Worm (Caenorhabditis elegans) whole organism, young adult: ENCODE results near the gene srx-74.

Experiments used
- B0261.1 ChIP-seq: sonication (generic microtip); optimal IDR thresholded peaks from 2 replicates; lab custom pipeline; 2016; ENCODE audit warnings: mild to moderate bottlenecking, missing genetic modification characterization, moderate library complexity, missing compliant biosample characterization
- B0336.3 ChIP-seq: fragments of 200-800 bp; sonication (Bioruptor generic); IDR thresholded peaks from 2 replicates; pipeline ENCODE4 v1.3.6; 2022; ENCODE audit warnings: missing genetic modification characterization, missing compliant biosample characterization
- C06A6.2 ChIP-seq: fragments of 200-800 bp; sonication (Bioruptor generic); conservative IDR thresholded peaks from 2 replicates; pipeline ENCODE4 v1.3.6; 2022; ENCODE audit warnings: missing genetic modification characterization, missing compliant biosample characterization
- D2030.7 ChIP-seq: fragments of 200-800 bp; sonication (Bioruptor generic); IDR thresholded peaks from 2 replicates; pipeline ENCODE4 v1.3.6; 2022; ENCODE audit warnings: missing genetic modification reagents, missing genetic modification characterization, missing compliant biosample characterization
- F23B12.7 ChIP-seq: sonication (generic microtip); optimal IDR thresholded peaks from 2 replicates; lab custom pipeline; 2017; ENCODE audit warnings: missing genetic modification characterization, mild to moderate bottlenecking, missing compliant biosample characterization, antibody characterized with exemption, moderate library complexity; ENCODE audit not compliant: insufficient read depth
- F39B2.1 ChIP-seq: fragments of 200-800 bp; sonication (Bioruptor generic); IDR thresholded peaks from 2 replicates; pipeline ENCODE4 v1.3.6; 2022; ENCODE audit warnings: missing genetic modification reagents, missing genetic modification characterization, missing compliant biosample characterization
- F57C9.4 ChIP-seq: sonication (generic microtip); optimal IDR thresholded peaks from 2 replicates; lab custom pipeline; 2017; ENCODE audit warnings: mild to moderate bottlenecking, missing genetic modification characterization, missing compliant biosample characterization
- Y53G8AR.9 ChIP-seq: fragments of 200-800 bp; sonication (Bioruptor generic); conservative IDR thresholded peaks from 2 replicates; pipeline ENCODE4 v1.3.6; 2022; ENCODE audit warnings: missing genetic modification reagents, missing genetic modification characterization, missing compliant biosample characterization
- Y56A3A.18 ChIP-seq: fragments of 200-800 bp; sonication (Bioruptor generic); IDR thresholded peaks from 2 replicates; pipeline ENCODE4 v1.3.6; 2022; ENCODE audit warnings: missing genetic modification reagents, missing genetic modification characterization, missing compliant biosample characterization
- Y79H2A.3 ChIP-seq: fragments of 200-800 bp; sonication (Bioruptor generic); conservative IDR thresholded peaks from 2 replicates; pipeline ENCODE4 v1.3.6; 2022; ENCODE audit warnings: missing genetic modification reagents, missing genetic modification characterization, missing compliant biosample characterization
- aptf-3 ChIP-seq: fragments of 200-800 bp; sonication (Bioruptor generic); IDR thresholded peaks from 2 replicates; pipeline ENCODE4 v1.3.6; 2022; ENCODE audit warnings: missing genetic modification characterization, missing compliant biosample characterization
- atf-7 ChIP-seq: sonication (generic microtip); optimal IDR thresholded peaks from 2 replicates; lab custom pipeline; 2017; ENCODE audit warnings: mild to moderate bottlenecking, missing genetic modification characterization, missing compliant biosample characterization
- bed-1 ChIP-seq: fragments of 200-800 bp; sonication (Bioruptor generic); IDR thresholded peaks from 2 replicates; pipeline ENCODE4 v1.3.6; 2022; ENCODE audit warnings: missing genetic modification reagents, missing genetic modification characterization, missing compliant biosample characterization
- cebp-1 ChIP-seq, 2 experiments: fragments of 200-800 bp in 1 of 2; sonication (Bioruptor generic) in 1 of 2; sonication (generic microtip) in 1 of 2; IDR thresholded peaks in 1 of 2; optimal IDR thresholded peaks in 1 of 2; 2 replicates each; pipeline versions ENCODE4 v1.3.6 to Lab custom; 2017 to 2022; ENCODE audit warnings: missing compliant biosample characterization in 2 of 2, missing genetic modification characterization in 2 of 2, mild to moderate bottlenecking in 1 of 2, missing genetic modification reagents in 1 of 2, moderate library complexity in 1 of 2
- chd-7 ChIP-seq: sonication (generic microtip); optimal IDR thresholded peaks from 2 replicates; lab custom pipeline; 2016; ENCODE audit warnings: mild to moderate bottlenecking, missing genetic modification characterization, moderate library complexity, missing compliant biosample characterization
- efl-1 ChIP-seq: fragments of 150-350 bp; optimal IDR thresholded peaks from 2 replicates; lab custom pipeline; 2014; ENCODE audit warnings: missing biosample characterization, missing genetic modification reagents, missing genetic modification characterization
- egl-18 ChIP-seq: fragments of 200-800 bp; sonication (Bioruptor generic); IDR thresholded peaks from 2 replicates; pipeline ENCODE4 v1.3.6; 2022; ENCODE audit warnings: missing genetic modification reagents, missing genetic modification characterization, missing compliant biosample characterization
- egl-44 ChIP-seq: fragments of 200-800 bp; sonication (Bioruptor generic); IDR thresholded peaks from 2 replicates; pipeline ENCODE4 v1.3.6; 2022; ENCODE audit warnings: missing genetic modification reagents, missing genetic modification characterization, missing compliant biosample characterization
- egrh-3 ChIP-seq: fragments of 200-800 bp; sonication (Bioruptor generic); IDR thresholded peaks from 2 replicates; pipeline ENCODE4 v1.3.6; 2022; ENCODE audit warnings: missing genetic modification reagents, missing genetic modification characterization, missing compliant biosample characterization
- ekl-4 ChIP-seq: fragments of 200-800 bp; sonication (Bioruptor generic); IDR thresholded peaks from 2 replicates; pipeline ENCODE4 v1.3.6; 2022; ENCODE audit warnings: missing genetic modification reagents, missing genetic modification characterization, missing compliant biosample characterization
- gei-17 ChIP-seq: fragments of 200-800 bp; sonication (Bioruptor generic); optimal IDR thresholded peaks from 2 replicates; lab custom pipeline; 2018; ENCODE audit warnings: mild to moderate bottlenecking, missing genetic modification characterization, missing compliant biosample characterization
- hmg-20 ChIP-seq: fragments of 200-800 bp; sonication (Bioruptor generic); IDR thresholded peaks from 2 replicates; pipeline ENCODE4 v1.3.6; 2022; ENCODE audit warnings: missing genetic modification reagents, missing genetic modification characterization, missing compliant biosample characterization
- hsf-1 ChIP-seq: fragments of 200-800 bp; sonication (Bioruptor generic); IDR thresholded peaks from 2 replicates; pipeline ENCODE4 v1.3.6; 2022; ENCODE audit warnings: missing genetic modification reagents, missing genetic modification characterization, missing compliant biosample characterization
- let-607 ChIP-seq, 2 experiments: fragments of 200-800 bp in 1 of 2; sonication (Bioruptor generic) in 1 of 2; sonication (generic microtip) in 1 of 2; optimal IDR thresholded peaks; 2 replicates each; lab custom pipeline; 2016 to 2018; ENCODE audit warnings: mild to moderate bottlenecking in 2 of 2, missing compliant biosample characterization in 2 of 2, missing genetic modification characterization in 2 of 2, moderate library complexity in 2 of 2, missing genotype in 1 of 2
- lin-26 ChIP-seq: fragments of 200-800 bp; sonication (Bioruptor generic); IDR thresholded peaks from 2 replicates; pipeline ENCODE4 v1.3.6; 2022; ENCODE audit warnings: missing genetic modification reagents, missing genetic modification characterization, missing compliant biosample characterization
- lin-40 ChIP-seq: sonication (generic microtip); optimal IDR thresholded peaks from 2 replicates; lab custom pipeline; 2016; ENCODE audit warnings: missing genetic modification characterization, mild to moderate bottlenecking, missing compliant biosample characterization, missing genotype, missing genetic modification reagents
- madf-3 ChIP-seq: fragments of 200-800 bp; sonication (Bioruptor generic); IDR thresholded peaks from 2 replicates; pipeline ENCODE4 v1.3.6; 2022; ENCODE audit warnings: missing genetic modification reagents, missing genetic modification characterization, missing compliant biosample characterization
- madf-6 ChIP-seq: fragments of 200-800 bp; sonication (Bioruptor generic); IDR thresholded peaks from 2 replicates; pipeline ENCODE4 v1.3.6; 2022; ENCODE audit warnings: missing genetic modification reagents, missing genetic modification characterization, missing compliant biosample characterization
- nfyb-1 ChIP-seq: fragments of 200-800 bp; sonication (Bioruptor generic); IDR thresholded peaks from 2 replicates; pipeline ENCODE4 v1.3.6; 2022; ENCODE audit warnings: missing genetic modification reagents, missing genetic modification characterization, missing compliant biosample characterization
- nhr-27 ChIP-seq: fragments of 200-800 bp; sonication (Bioruptor generic); optimal IDR thresholded peaks from 2 replicates; lab custom pipeline; 2018; ENCODE audit warnings: mild to moderate bottlenecking, missing genetic modification characterization, moderate library complexity, missing compliant biosample characterization
- nhr-80 ChIP-seq: sonication (generic microtip); optimal IDR thresholded peaks from 2 replicates; lab custom pipeline; 2016; ENCODE audit warnings: missing genetic modification characterization, missing compliant biosample characterization
- pbrm-1 ChIP-seq: fragments of 200-800 bp; sonication (Bioruptor generic); IDR thresholded peaks from 2 replicates; pipeline ENCODE4 v1.3.6; 2022; ENCODE audit warnings: missing genetic modification reagents, missing genetic modification characterization, missing compliant biosample characterization
- rcor-1 ChIP-seq: fragments of 200-800 bp; sonication (Bioruptor generic); IDR thresholded peaks from 2 replicates; pipeline ENCODE4 v1.3.6; 2022; ENCODE audit warnings: missing genetic modification reagents, missing genetic modification characterization, missing compliant biosample characterization
- snpc-1.3 ChIP-seq: sonication (generic microtip); optimal IDR thresholded peaks from 2 replicates; lab custom pipeline; 2017; ENCODE audit warnings: missing genetic modification characterization, mild to moderate bottlenecking, missing compliant biosample characterization, antibody characterized with exemption, moderate library complexity, missing genotype, missing genetic modification reagents; ENCODE audit not compliant: insufficient read depth
- somi-1 ChIP-seq: fragments of 200-800 bp; sonication (Bioruptor generic); optimal IDR thresholded peaks from 2 replicates; lab custom pipeline; 2018; ENCODE audit warnings: mild to moderate bottlenecking, missing genetic modification characterization, missing compliant biosample characterization
- tbp1 ChIP-seq: fragments of 200-800 bp; sonication (Bioruptor generic); optimal IDR thresholded peaks from 2 replicates; lab custom pipeline; 2018; ENCODE audit warnings: mild to moderate bottlenecking, missing genetic modification characterization, missing compliant biosample characterization
- unc-130 ChIP-seq: sonication (generic microtip); optimal IDR thresholded peaks from 2 replicates; lab custom pipeline; 2016; ENCODE audit warnings: missing genetic modification reagents, missing genetic modification characterization, missing compliant biosample characterization
- ztf-26 ChIP-seq: sonication (generic microtip); optimal IDR thresholded peaks from 2 replicates; lab custom pipeline; 2017; ENCODE audit warnings: missing genetic modification characterization, missing compliant biosample characterization
- ztf-28 ChIP-seq: fragments of 200-800 bp; sonication (Bioruptor generic); IDR thresholded peaks from 2 replicates; pipeline ENCODE4 v1.3.6; 2022; ENCODE audit warnings: missing genetic modification reagents, missing genetic modification characterization, missing compliant biosample characterization

The srx-74 gene

DNA sequence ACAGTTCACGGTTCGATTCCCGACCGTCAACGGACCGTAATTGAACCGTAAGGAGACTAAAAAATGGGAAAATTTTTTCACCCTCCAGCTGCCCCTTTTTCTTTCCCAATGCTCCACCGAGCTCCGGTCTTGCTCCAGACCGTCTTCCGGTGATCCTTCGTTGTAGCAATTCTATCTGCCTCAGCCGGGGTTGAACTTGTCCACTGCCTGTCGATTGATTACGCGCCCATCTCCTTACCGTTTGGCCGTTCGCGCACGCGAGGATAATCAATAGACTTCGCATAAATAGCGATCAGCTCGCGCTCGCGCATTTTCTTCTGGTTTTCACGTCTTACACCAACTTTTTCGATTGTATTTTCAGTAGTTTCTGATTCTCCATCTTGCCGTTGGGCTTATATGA, 29.5 kb downstream of the srx-74 start (continued):
- TF ChIP-seq bed-1 (peak; percentile 88; the same call in 1 of the 2 replicates), lin-26 (peak; percentile 98), Y53G8AR.9 (GFP tag; lab: Robert Waterston, UW) (peak; percentile 64), madf-6 (GFP tag; lab: Robert Waterston, UW) (peak; percentile 69), aptf-3 (GFP tag; lab: Robert Waterston, UW) (peak; percentile 72; the same call in 1 of the 2 replicates), tbp1 (GFP tag; lab: Kevin White, UChicago) (peak; percentile 78), D2030.7 (GFP tag; lab: Robert Waterston, UW) (peak; percentile 81), ekl-4 (GFP tag; lab: Robert Waterston, UW) (peak; percentile 82), rcor-1 (GFP tag; lab: Robert Waterston, UW) (peak; percentile 51; the same call in 1 of the 2 replicates), egl-44 (peak; percentile 92), nfyb-1 (GFP tag; lab: Robert Waterston, UW) (peak; percentile 68), cebp-1 (GFP tag; IDR thresholded peaks at IDR 0.05; lab: Robert Waterston, UW) (0 out of 2 replicates have a peak, but pooled peaks have one; percentile 27), cebp-1 (tag; optimal IDR thresholded peaks at IDR 0.05; lab: Kevin White, UChicago) (peak; percentile 21), B0261.1 (tag; lab: Kevin White, UChicago) (peak; percentile 33), pbrm-1 (peak; percentile 55; the same call in 1 of the 2 replicates), ztf-28 (GFP tag; lab: Robert Waterston, UW) (0 out of 2 replicates have a peak, but pooled peaks have one; percentile 65), madf-3 (GFP tag; lab: Robert Waterston, UW) (0 out of 2 replicates have a peak, but pooled peaks have one; percentile 53)

DNA sequence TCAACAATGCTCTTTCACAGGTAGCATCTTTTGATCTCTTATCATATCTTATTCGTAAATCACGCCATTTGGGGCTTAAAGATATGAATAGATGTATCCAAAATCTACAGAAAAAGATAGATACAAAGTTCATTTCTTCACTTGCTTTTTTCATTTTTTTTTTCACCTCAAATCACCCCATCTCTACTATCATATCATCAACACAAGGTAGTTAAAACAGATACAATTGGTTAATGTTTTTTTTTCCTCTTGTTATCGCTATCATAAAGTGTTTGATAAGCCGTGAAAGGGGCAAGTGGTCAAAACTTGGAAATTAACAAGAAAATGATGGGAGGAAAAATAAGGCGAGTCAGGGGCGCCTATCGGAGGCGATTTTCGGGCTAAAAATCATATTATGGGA, 32.0 kb downstream of the srx-74 start:
- TF ChIP-seq somi-1 (GFP tag; lab: Kevin White, UChicago) (no peak), nhr-80 (tag; lab: Kevin White, UChicago) (peak; percentile 60)
- TF ChIP-seq, all 124 proteins: peak for 1

DNA sequence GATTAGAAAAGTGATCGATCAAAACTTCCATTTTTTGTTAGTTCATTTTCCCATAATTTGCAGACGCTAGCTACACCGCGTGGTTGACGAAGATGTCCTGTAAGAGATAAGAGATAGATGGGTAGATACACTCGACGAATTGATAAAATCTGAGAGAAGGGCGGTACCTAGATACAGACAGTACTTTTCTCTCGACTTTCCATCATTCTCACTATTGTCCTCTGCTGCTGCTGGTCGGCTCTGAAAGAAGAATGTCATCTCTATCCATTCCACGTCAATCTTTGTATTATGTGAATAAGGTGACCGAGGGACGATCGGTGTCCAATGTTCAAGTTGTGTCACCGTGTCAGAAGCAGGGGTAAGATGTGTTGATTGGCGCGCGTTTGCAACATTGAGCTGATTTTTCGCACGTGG, 33.8 kb downstream of the srx-74 start, which contains the start of gene pmt-2:
TSS of gene pmt-2 (plus strand) at position 64 of the 414 bp plus-strand sequence.
- TF ChIP-seq nhr-27 (tag; lab: Kevin White, UChicago) (peak; percentile 5), F23B12.7 (tag; lab: Kevin White, UChicago) (no peak), lin-40 (peak; percentile 21), ztf-26 (peak; percentile 35), F39B2.1 (GFP tag; lab: Robert Waterston, UW) (no peak), madf-3 (GFP tag; lab: Robert Waterston, UW) (0 out of 2 replicates have a peak, but pooled peaks have one; percentile 16), chd-7 (peak; percentile 10), snpc-1.3 (tag; lab: Kevin White, UChicago) (no peak), atf-7 (tag; lab: Kevin White, UChicago) (peak; percentile 48), F57C9.4 (tag; lab: Kevin White, UChicago) (peak; percentile 14), cebp-1 (GFP tag; IDR thresholded peaks at IDR 0.05; lab: Robert Waterston, UW) (no peak), cebp-1 (tag; optimal IDR thresholded peaks at IDR 0.05; lab: Kevin White, UChicago) (peak; percentile 4), nhr-80 (tag; lab: Kevin White, UChicago) (peak; percentile 71), lin-26 (0 out of 2 replicates have a peak, but pooled peaks have one; percentile 11), gei-17 (GFP tag; lab: Kevin White, UChicago) (no peak), B0336.3 (GFP tag; lab: Robert Waterston, UW) (0 out of 2 replicates have a peak, but pooled peaks have one; percentile 54), let-607 (tag; optimal IDR thresholded peaks at IDR 0.05; lab: Kevin White, UChicago) (peak in 1 of 2 experiments; percentile 54)

- TF ChIP-seq efl-1, result no peak
- no peak for TF ChIP-seq F39B2.1 (GFP tag; lab: Robert Waterston, UW)
- no peak for TF ChIP-seq egrh-3 (GFP tag; lab: Robert Waterston, UW)
- no peak for TF ChIP-seq lin-26
- TF ChIP-seq Y56A3A.18, result no peak
- TF ChIP-seq C06A6.2, result no peak
- no peak for TF ChIP-seq egl-18 (GFP tag; lab: Robert Waterston, UW)
- TF ChIP-seq hmg-20 (GFP tag; lab: Robert Waterston, UW), result no peak
- no peak for TF ChIP-seq Y53G8AR.9 (GFP tag; lab: Robert Waterston, UW)
- no peak for TF ChIP-seq hsf-1 (GFP tag; lab: Robert Waterston, UW)
- TF ChIP-seq unc-130 (GFP tag; lab: Kevin White, UChicago), result no peak
- TF ChIP-seq Y79H2A.3, result no peak
These were observed 36.0 kb downstream of the srx-74 start for ce11 chrV:4626344-4626743.
